Worm (Caenorhabditis elegans): Measurements from ENCODE around the gene F02H6.7.

The F02H6.7 gene

DNA sequence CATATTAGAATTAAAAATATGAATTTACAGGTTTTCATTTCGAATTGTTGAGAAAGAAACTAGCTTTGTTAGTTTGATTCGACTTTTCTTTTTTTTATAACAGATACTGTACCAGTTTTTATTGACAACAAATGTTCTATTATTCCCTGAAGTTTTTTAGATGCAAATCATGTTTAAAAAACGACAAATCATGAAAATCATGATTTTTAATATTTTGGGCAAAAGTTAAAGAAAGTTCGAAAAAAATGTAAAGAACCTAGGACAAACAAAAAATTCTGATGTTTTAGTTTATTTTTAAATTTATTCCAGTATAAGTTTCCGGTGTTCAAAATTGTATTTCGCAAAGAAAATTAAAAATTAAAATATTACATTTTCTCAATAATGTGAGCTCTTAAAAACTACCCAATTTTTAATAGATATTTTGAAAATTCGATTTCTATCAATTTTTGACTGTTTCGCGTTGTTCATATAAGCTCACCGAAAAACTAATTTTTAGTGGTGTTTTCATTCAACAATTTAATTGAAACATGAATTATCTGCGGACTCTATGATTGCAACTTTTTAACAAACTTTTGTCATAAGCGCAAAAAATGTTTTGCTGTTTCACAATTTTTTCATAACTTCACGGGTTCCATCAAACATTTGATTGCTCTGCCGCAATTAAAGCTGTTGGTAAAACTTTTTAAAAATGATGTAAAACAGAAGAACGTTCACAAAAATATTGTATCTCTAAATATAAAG lies 13.6 kb upstream of the F02H6.7 start, which contains the start of gene Y64G10A.10:
Gene Y64G10A.10 (minus strand): TSS at position 51 of the 741 bp plus-strand sequence.
- TF ChIP-seq efl-1 (optimal IDR thresholded peaks at IDR 0.05) = no peak
- no peak for TF ChIP-seq efl-1 (GFP tag; optimal IDR thresholded peaks at IDR 0.05 in 1 of 2)
- no peak for TF ChIP-seq hpl-2 (GFP tag; optimal IDR thresholded peaks at IDR 0.05)
- no peak for TF ChIP-seq ceh-63 (GFP tag; optimal IDR thresholded peaks at IDR 0.05)
- no peak for TF ChIP-seq ceh-8 (GFP tag; optimal IDR thresholded peaks at IDR 0.05)
- no peak for TF ChIP-seq mep-1 (tag; optimal IDR thresholded peaks at IDR 0.05)
- no peak for TF ChIP-seq nhr-12 (tag; optimal IDR thresholded peaks at IDR 0.05)
- no peak for TF ChIP-seq nhr-76 (tag; optimal IDR thresholded peaks at IDR 0.05)
- no peak for TF ChIP-seq Y116A8C.19 (tag; optimal IDR thresholded peaks at IDR 0.05; ENCODE audit: borderline replicate concordance)
- TF ChIP-seq ces-1 (GFP tag; optimal IDR thresholded peaks at IDR 0.05) = no peak
- TF ChIP-seq lin-13 (GFP tag; optimal IDR thresholded peaks at IDR 0.05) = no peak
- no peak for TF ChIP-seq jun-1 (tag; optimal IDR thresholded peaks at IDR 0.05)
- TF ChIP-seq mef-2 (tag; optimal IDR thresholded peaks at IDR 0.05) = no peak
- TF ChIP-seq sup-37 (GFP tag; optimal IDR thresholded peaks at IDR 0.05) = no peak

DNA sequence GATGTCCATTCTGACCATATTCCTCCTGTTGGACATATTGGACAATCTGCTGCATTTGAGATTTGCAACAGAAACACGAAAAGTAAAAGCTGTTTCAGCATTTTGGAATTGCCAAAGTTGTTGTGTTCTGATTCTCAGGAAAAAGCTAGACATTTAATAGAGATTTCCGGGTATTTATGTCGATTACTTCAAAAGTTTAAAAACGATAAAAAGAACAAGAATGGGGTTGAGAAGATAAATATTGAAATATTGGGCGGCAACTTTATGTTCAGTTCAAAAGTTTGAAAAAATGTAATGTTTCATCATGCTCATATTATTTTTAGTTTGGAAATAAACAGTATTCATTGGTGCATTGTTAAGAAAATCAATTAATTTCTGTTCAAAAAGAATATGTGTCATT lies 11.0 kb upstream of the F02H6.7 start, which contains the start of gene Y64G10A.1:
Gene Y64G10A.1 (minus strand): TSS at position 101 of the 400 bp plus-strand sequence.
- no peak for TF ChIP-seq Y116A8C.19 (tag; optimal IDR thresholded peaks at IDR 0.05; ENCODE audit: borderline replicate concordance)
- no peak for TF ChIP-seq lin-14 (GFP tag; optimal IDR thresholded peaks at IDR 0.05)
- TF ChIP-seq egl-13 (tag; optimal IDR thresholded peaks at IDR 0.05) = no peak
- TF ChIP-seq irx-1 (tag; optimal IDR thresholded peaks at IDR 0.05) = no peak
- TF ChIP-seq nhr-28 (tag; optimal IDR thresholded peaks at IDR 0.05) = no peak
- no peak for TF ChIP-seq C04F5.9 (tag; optimal IDR thresholded peaks at IDR 0.05)
- TF ChIP-seq nhr-11 (tag; optimal IDR thresholded peaks at IDR 0.05) = no peak
- no peak for TF ChIP-seq ceh-90 (tag; optimal IDR thresholded peaks at IDR 0.05)

DNA sequence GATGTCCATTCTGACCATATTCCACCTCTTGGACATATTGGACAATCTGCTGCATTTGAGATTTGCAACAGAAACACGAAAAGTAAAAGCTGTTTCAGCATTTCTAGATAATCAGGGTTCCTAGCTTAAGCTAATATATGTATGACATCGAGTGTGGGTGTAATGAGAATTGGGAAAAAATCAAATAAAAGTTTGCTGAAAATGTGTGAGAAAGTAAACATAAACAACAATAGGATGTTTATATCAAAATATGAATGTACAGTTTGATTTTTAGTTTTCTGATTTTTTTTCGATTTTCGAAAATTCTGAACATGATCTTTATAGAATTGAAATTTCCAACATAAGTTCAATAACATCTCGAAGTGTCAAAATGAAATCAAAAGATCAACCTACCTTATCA lies 2.8 kb upstream of the F02H6.7 start, which contains the start of gene F02H6.6:
Gene F02H6.6 (minus strand): TSS at position 101 of the 400 bp plus-strand sequence.
- no peak for TF ChIP-seq pqm-1 (tag; optimal IDR thresholded peaks at IDR 0.05)
- TF ChIP-seq efl-1 (optimal IDR thresholded peaks at IDR 0.05) = no peak
- TF ChIP-seq efl-1 (GFP tag; optimal IDR thresholded peaks at IDR 0.05 in 1 of 2) = no peak
- TF ChIP-seq zip-4 (GFP tag; optimal IDR thresholded peaks at IDR 0.05) = no peak
- no peak for TF ChIP-seq rnt-1 (tag; optimal IDR thresholded peaks at IDR 0.05)
- no peak for TF ChIP-seq lin-35 (GFP tag; optimal IDR thresholded peaks at IDR 0.05)
- TF ChIP-seq sup-37 (GFP tag; optimal IDR thresholded peaks at IDR 0.05) = no peak
- no peak for TF ChIP-seq lin-15B (tag; optimal IDR thresholded peaks at IDR 0.05)
- no peak for TF ChIP-seq lir-3 (tag; optimal IDR thresholded peaks at IDR 0.05; ENCODE audit: poor library complexity)
- TF ChIP-seq aha-1 (tag; optimal IDR thresholded peaks at IDR 0.05) = no peak
- no peak for TF ChIP-seq nhr-47 (tag; optimal IDR thresholded peaks at IDR 0.05)
- TF ChIP-seq ceh-90 (tag; optimal IDR thresholded peaks at IDR 0.05) = no peak
- TF ChIP-seq ceh-8 (GFP tag; optimal IDR thresholded peaks at IDR 0.05) = no peak

DNA sequence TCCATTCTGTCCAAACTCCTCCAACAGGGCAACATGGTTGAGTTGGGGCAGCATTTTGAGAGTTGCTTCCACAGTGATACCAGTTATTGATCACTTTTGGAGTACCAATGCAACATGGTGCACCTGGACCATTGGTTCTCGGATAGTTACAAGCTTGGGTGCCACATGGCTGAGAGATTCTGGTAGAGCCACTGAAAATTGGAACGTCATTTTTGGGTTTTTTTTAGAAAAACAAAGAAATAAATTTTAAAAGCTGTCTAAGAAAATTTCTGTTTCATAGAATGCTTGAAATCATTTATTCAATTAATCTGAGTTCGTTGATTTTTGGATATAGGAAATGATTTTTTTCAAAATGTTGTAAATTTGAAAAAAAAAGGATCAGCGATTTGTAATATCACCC lies 831 bp downstream of the F02H6.7 start:
- TF ChIP-seq ets-5 (GFP tag; IDR thresholded peaks at IDR 0.05) (no peak), efl-1 (optimal IDR thresholded peaks at IDR 0.05) (no peak), efl-1 (GFP tag; optimal IDR thresholded peaks at IDR 0.05 in 1 of 2) (no peak)

DNA sequence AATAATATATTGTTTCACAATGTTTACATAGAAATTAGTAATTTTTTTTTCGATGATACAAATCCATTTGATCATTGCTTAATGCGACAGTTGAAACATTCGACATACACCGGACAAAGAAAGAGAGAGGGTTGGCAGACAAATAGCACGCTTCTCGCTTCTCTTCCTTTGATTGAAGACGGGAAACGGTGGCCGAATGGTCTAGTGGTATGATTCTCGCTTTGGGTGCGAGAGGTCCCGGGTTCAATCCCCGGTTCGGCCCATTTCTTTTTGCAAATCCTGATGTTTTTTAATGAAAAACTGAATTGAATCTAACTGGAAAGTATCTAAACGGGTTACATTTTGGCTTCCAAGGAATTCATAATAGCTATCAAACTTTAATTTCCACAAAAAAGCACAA lies 3.1 kb downstream of the F02H6.7 start:
- no peak for TF ChIP-seq nhr-77 (tag; optimal IDR thresholded peaks at IDR 0.05)
- no peak for TF ChIP-seq pax-3 (tag; optimal IDR thresholded peaks at IDR 0.05)
- TF ChIP-seq tbx-2 (tag; optimal IDR thresholded peaks at IDR 0.05) = no peak
- no peak for TF ChIP-seq elt-2 (tag; optimal IDR thresholded peaks at IDR 0.05)
- TF ChIP-seq ztf-4 (tag; optimal IDR thresholded peaks at IDR 0.05) = no peak
- TF ChIP-seq alr-1 (tag; optimal IDR thresholded peaks at IDR 0.05; ENCODE audit: borderline replicate concordance) = no peak
- no peak for TF ChIP-seq nhr-76 (tag; optimal IDR thresholded peaks at IDR 0.05)
- no peak for TF ChIP-seq fos-1 (tag; optimal IDR thresholded peaks at IDR 0.05)
- no peak for TF ChIP-seq snpc-4 (tag; optimal IDR thresholded peaks at IDR 0.05)
- no peak for TF ChIP-seq nhr-85 (tag)
- TF ChIP-seq hlh-4 (tag; optimal IDR thresholded peaks at IDR 0.05) = no peak
- TF ChIP-seq efl-3 (GFP tag; optimal IDR thresholded peaks at IDR 0.05) = no peak
- no peak for TF ChIP-seq pag-3 (tag; optimal IDR thresholded peaks at IDR 0.05; ENCODE audit: borderline replicate concordance, insufficient read depth)
- TF ChIP-seq sox-4 (tag; optimal IDR thresholded peaks at IDR 0.05) = no peak
- no peak for TF ChIP-seq nhr-84 (tag; optimal IDR thresholded peaks at IDR 0.05)
- no peak for TF ChIP-seq Y116A8C.19 (tag; optimal IDR thresholded peaks at IDR 0.05; ENCODE audit: borderline replicate concordance)
- TF ChIP-seq C34B4.2 (tag; optimal IDR thresholded peaks at IDR 0.05) = no peak
- TF ChIP-seq rnt-1 (tag; optimal IDR thresholded peaks at IDR 0.05) = peak; percentile 63
